Worm (Caenorhabditis elegans) whole organism, L1 larva: ENCODE results near the gene C12D12.1.
A peak's percentile ranks its signal among the peaks of the same experiment; 100 is the strongest.

Source experiments
- C04F5.9 ChIP-seq: sonication (generic microtip); optimal IDR thresholded peaks from 2 replicates; lab custom pipeline; 2016; ENCODE audit warnings: missing genetic modification characterization, missing compliant biosample characterization
- C16A3.4 ChIP-seq: fragments of 150-350 bp; optimal IDR thresholded peaks from 2 replicates; lab custom pipeline; 2014; ENCODE audit warnings: missing biosample characterization, missing genetic modification characterization
- C34B4.2 ChIP-seq: sonication (generic microtip); optimal IDR thresholded peaks from 2 replicates; lab custom pipeline; 2017; ENCODE audit warnings: mild to moderate bottlenecking, missing genetic modification characterization, missing compliant biosample characterization
- aha-1 ChIP-seq: fragments of 150-350 bp; optimal IDR thresholded peaks from 2 replicates; lab custom pipeline; 2014; ENCODE audit warnings: missing biosample characterization, missing genetic modification characterization
- alr-1 ChIP-seq: fragments of 200-800 bp; sonication (Bioruptor generic); optimal IDR thresholded peaks from 2 replicates; lab custom pipeline; 2018; ENCODE audit warnings: borderline replicate concordance, mild to moderate bottlenecking, missing genetic modification characterization, missing compliant biosample characterization
- aly-2 ChIP-seq: fragments of 150-350 bp; optimal IDR thresholded peaks from 2 replicates; lab custom pipeline; 2014; ENCODE audit warnings: missing biosample characterization, missing genetic modification characterization
- ama-1 ChIP-seq: fragments of 150-350 bp; optimal IDR thresholded peaks from 2 replicates; lab custom pipeline; 2014
- blmp-1 ChIP-seq: fragments of 150-350 bp; optimal IDR thresholded peaks from 2 replicates; lab custom pipeline; 2014; ENCODE audit warnings: missing biosample characterization, missing genetic modification characterization
- ceh-8 ChIP-seq: fragments of 200-800 bp; sonication (Bioruptor generic); optimal IDR thresholded peaks from 2 replicates; lab custom pipeline; 2018; ENCODE audit warnings: mild to moderate bottlenecking, missing genetic modification characterization, moderate library complexity, missing compliant biosample characterization
- dsc-1 ChIP-seq: sonication (generic microtip); optimal IDR thresholded peaks from 2 replicates; lab custom pipeline; 2016; ENCODE audit warnings: mild to moderate bottlenecking, missing genetic modification characterization, missing compliant biosample characterization
- efl-1 ChIP-seq, 4 experiments: fragments of 150-350 bp; optimal IDR thresholded peaks in 3 of 4; peaks in 1 of 4; 1 replicate in 1 of 4; 2 replicates in 3 of 4; lab custom pipeline; 2014; ENCODE audit warnings: missing biosample characterization in 2 of 4, missing genetic modification characterization in 2 of 4, missing genetic modification reagents in 2 of 4
- egl-13 ChIP-seq: sonication (generic microtip); optimal IDR thresholded peaks from 2 replicates; lab custom pipeline; 2016; ENCODE audit warnings: missing genotype, missing genetic modification reagents, missing genetic modification characterization, missing compliant biosample characterization
- egl-27 ChIP-seq, 2 experiments: fragments of 150-350 bp in 1 of 2; sonication (generic microtip); optimal IDR thresholded peaks; 3 replicates each; lab custom pipeline; 2017 to 2018; ENCODE audit warnings: missing biosample characterization in 2 of 2, missing genetic modification characterization in 2 of 2, missing genetic modification reagents in 2 of 2
- elt-2 ChIP-seq: sonication (generic microtip); optimal IDR thresholded peaks from 2 replicates; lab custom pipeline; 2016; ENCODE audit warnings: missing genetic modification characterization, mild to moderate bottlenecking, inconsistent platforms, missing compliant biosample characterization, missing genetic modification reagents
- elt-3 ChIP-seq, 6 experiments: fragments of 150-350 bp in 1 of 6; sonication (generic microtip); optimal IDR thresholded peaks; 2 replicates each; lab custom pipeline; 2017 to 2018; ENCODE audit warnings: missing biosample characterization in 6 of 6, missing genetic modification characterization in 6 of 6, inconsistent platforms in 1 of 6
- fkh-10 ChIP-seq: sonication (generic microtip); optimal IDR thresholded peaks from 2 replicates; lab custom pipeline; 2017; ENCODE audit warnings: missing biosample characterization, missing genetic modification reagents, missing genetic modification characterization
- fkh-4 ChIP-seq: sonication (generic microtip); optimal IDR thresholded peaks from 2 replicates; lab custom pipeline; 2016; ENCODE audit warnings: missing compliant biosample characterization, missing genetic modification characterization, borderline replicate concordance
- fkh-8 ChIP-seq: sonication (generic microtip); optimal IDR thresholded peaks from 2 replicates; lab custom pipeline; 2016; ENCODE audit warnings: mild to moderate bottlenecking, missing genetic modification characterization, missing compliant biosample characterization
- hlh-4 ChIP-seq: sonication (generic microtip); optimal IDR thresholded peaks from 2 replicates; lab custom pipeline; 2016; ENCODE audit warnings: mild to moderate bottlenecking, missing genetic modification characterization, missing compliant biosample characterization
- jun-1 ChIP-seq: fragments of 150-350 bp; optimal IDR thresholded peaks from 2 replicates; lab custom pipeline; 2014; ENCODE audit warnings: missing biosample characterization, missing genetic modification reagents, missing genetic modification characterization
- lin-14 ChIP-seq: fragments of 200-800 bp; sonication (Bioruptor generic); optimal IDR thresholded peaks from 2 replicates; lab custom pipeline; 2018; ENCODE audit warnings: mild to moderate bottlenecking, missing genetic modification characterization, moderate library complexity, missing compliant biosample characterization
- lin-35 ChIP-seq, 2 experiments: fragments of 150-350 bp; optimal IDR thresholded peaks; 2 replicates each; lab custom pipeline; 2014; ENCODE audit warnings: missing biosample characterization in 2 of 2, missing genetic modification characterization in 2 of 2, missing genetic modification reagents in 2 of 2
- lin-39 ChIP-seq: fragments of 150-350 bp; optimal IDR thresholded peaks from 2 replicates; lab custom pipeline; 2014; ENCODE audit warnings: missing biosample characterization, missing genetic modification reagents, missing genetic modification characterization
- lsy-2 ChIP-seq, 2 experiments: fragments of 150-350 bp; optimal IDR thresholded peaks; 2 replicates each; lab custom pipeline; 2014; ENCODE audit warnings: missing biosample characterization in 2 of 2, missing genetic modification characterization in 2 of 2
- mdl-1 ChIP-seq, 2 experiments: fragments of 150-350 bp; optimal IDR thresholded peaks; 2 replicates each; lab custom pipeline; 2014 to 2017; ENCODE audit warnings: missing biosample characterization in 2 of 2, missing genetic modification characterization in 2 of 2, inconsistent platforms in 1 of 2
- mep-1 ChIP-seq: fragments of 150-350 bp; optimal IDR thresholded peaks from 2 replicates; lab custom pipeline; 2014; ENCODE audit warnings: missing biosample characterization, missing genetic modification characterization
- nhr-12 ChIP-seq: sonication (generic microtip); optimal IDR thresholded peaks from 2 replicates; lab custom pipeline; 2017; ENCODE audit warnings: missing biosample characterization, missing genetic modification characterization
- nhr-19 ChIP-seq: fragments of 200-800 bp; sonication (Bioruptor generic); conservative IDR thresholded peaks from 2 replicates; pipeline ENCODE4 v1.3.6; 2022; ENCODE audit warnings: missing genetic modification characterization, missing compliant biosample characterization
- nhr-20 ChIP-seq: sonication (generic microtip); optimal IDR thresholded peaks from 2 replicates; lab custom pipeline; 2016; ENCODE audit warnings: mild to moderate bottlenecking, missing genetic modification characterization, missing compliant biosample characterization
- nhr-237 ChIP-seq: fragments of 150-350 bp; optimal IDR thresholded peaks from 2 replicates; lab custom pipeline; 2014; ENCODE audit warnings: missing biosample characterization, missing genetic modification characterization
- nhr-71 ChIP-seq: sonication (generic microtip); optimal IDR thresholded peaks from 2 replicates; lab custom pipeline; 2016; ENCODE audit warnings: mild to moderate bottlenecking, missing genetic modification characterization, moderate library complexity, missing compliant biosample characterization
- nhr-77 ChIP-seq: fragments of 150-350 bp; optimal IDR thresholded peaks from 2 replicates; lab custom pipeline; 2014; ENCODE audit warnings: missing biosample characterization, missing genetic modification characterization
- pag-3 ChIP-seq: sonication (generic microtip); optimal IDR thresholded peaks from 2 replicates; lab custom pipeline; 2017; ENCODE audit warnings: missing genetic modification characterization, mild to moderate bottlenecking, missing compliant biosample characterization, antibody characterized with exemption, borderline replicate concordance; ENCODE audit not compliant: insufficient read depth
- pqm-1 ChIP-seq: sonication (generic microtip); optimal IDR thresholded peaks from 3 replicates; lab custom pipeline; 2017; ENCODE audit warnings: missing biosample characterization, missing genetic modification characterization
- skn-1 ChIP-seq: fragments of 150-350 bp; optimal IDR thresholded peaks from 2 replicates; lab custom pipeline; 2014; ENCODE audit warnings: missing biosample characterization, missing genetic modification characterization
- snpc-4 ChIP-seq: fragments of 150-350 bp; optimal IDR thresholded peaks from 2 replicates; lab custom pipeline; 2014; ENCODE audit warnings: missing biosample characterization, missing genetic modification characterization
- snu-23 ChIP-seq: sonication (generic microtip); optimal IDR thresholded peaks from 2 replicates; lab custom pipeline; 2016; ENCODE audit warnings: missing genetic modification characterization, missing compliant biosample characterization
- sup-37 ChIP-seq: fragments of 200-800 bp; sonication (Bioruptor generic); optimal IDR thresholded peaks from 2 replicates; lab custom pipeline; 2018; ENCODE audit warnings: mild to moderate bottlenecking, missing genetic modification characterization, missing compliant biosample characterization
- unc-130 ChIP-seq: fragments of 150-350 bp; optimal IDR thresholded peaks from 2 replicates; lab custom pipeline; 2017; ENCODE audit warnings: missing biosample characterization, missing genetic modification characterization, inconsistent platforms
- unc-30 ChIP-seq: sonication (generic microtip); optimal IDR thresholded peaks from 2 replicates; lab custom pipeline; 2017; ENCODE audit warnings: missing biosample characterization, missing genetic modification characterization
- vab-15 ChIP-seq: sonication (generic microtip); optimal IDR thresholded peaks from 2 replicates; lab custom pipeline; 2017; ENCODE audit warnings: missing genotype, mild to moderate bottlenecking, missing genetic modification characterization, missing compliant biosample characterization
- xbp-1 ChIP-seq: sonication (generic microtip); optimal IDR thresholded peaks from 2 replicates; lab custom pipeline; 2016; ENCODE audit warnings: missing genetic modification characterization, missing compliant biosample characterization
- zag-1 ChIP-seq: fragments of 150-350 bp; optimal IDR thresholded peaks from 2 replicates; lab custom pipeline; 2014; ENCODE audit warnings: missing biosample characterization, missing genetic modification characterization
- zip-4 ChIP-seq: fragments of 200-800 bp; sonication (Bioruptor generic); optimal IDR thresholded peaks from 2 replicates; lab custom pipeline; 2018; ENCODE audit warnings: mild to moderate bottlenecking, missing genetic modification characterization, moderate library complexity, missing compliant biosample characterization

Gene C12D12.1

DNA sequence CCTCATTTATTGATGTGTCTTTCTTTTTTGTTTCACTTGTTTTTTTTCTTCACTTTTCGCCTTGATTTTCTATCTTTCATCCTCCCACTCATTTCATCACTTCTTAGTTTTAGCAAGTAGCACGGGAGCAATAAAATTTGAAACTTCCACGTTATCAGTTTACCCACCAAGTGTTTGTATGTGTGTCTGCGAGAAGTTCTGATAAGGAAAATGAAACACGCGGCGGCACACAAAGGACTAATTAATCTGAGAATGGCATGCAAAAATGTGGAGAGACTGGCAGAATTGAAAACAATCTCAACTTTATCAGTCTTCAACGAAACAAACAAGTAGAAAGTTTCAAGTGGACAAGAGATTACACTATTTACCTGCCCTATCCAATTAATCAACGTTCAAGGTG lies 35.2 kb downstream of the C12D12.1 start:
- TF ChIP-seq lin-39 (tag; lab: Kevin White, UChicago) (no peak), fkh-4 (tag; lab: Kevin White, UChicago) (no peak), pqm-1 (tag; lab: Kevin White, UChicago) (peak; percentile 88), hlh-4 (tag; lab: Kevin White, UChicago) (no peak), efl-1 (optimal IDR thresholded peaks at IDR 0.05; lab: Kevin White, UChicago) (no peak), efl-1 (GFP tag; optimal IDR thresholded peaks at IDR 0.05 in 1 of 2; lab: Kevin White, UChicago) (peak in 1 of 2 experiments; percentile 11), zip-4 (no peak), elt-3 (tag; optimal IDR thresholded peaks at IDR 0.05; lab: Kevin White, UChicago) (peak in 2 of 6 experiments; percentile 45 to 58), lin-35 (GFP tag; optimal IDR thresholded peaks at IDR 0.05; lab: Kevin White, UChicago) (peak in 1 of 2 experiments; percentile 58), unc-30 (tag; lab: Kevin White, UChicago) (no peak), lin-14 (peak; percentile 76), elt-2 (tag; lab: Kevin White, UChicago) (peak; percentile 95), lsy-2 (tag; optimal IDR thresholded peaks at IDR 0.05; lab: Kevin White, UChicago) (peak in 1 of 2 experiments; percentile 13), skn-1 (tag; lab: Kevin White, UChicago) (no peak), C34B4.2 (tag; lab: Kevin White, UChicago) (no peak), ceh-8 (GFP tag; lab: Kevin White, UChicago) (no peak), blmp-1 (tag; lab: Kevin White, UChicago) (peak; percentile 9), nhr-71 (peak; percentile 47), mdl-1 (tag; optimal IDR thresholded peaks at IDR 0.05; lab: Kevin White, UChicago) (peak in 1 of 2 experiments; percentile 58), nhr-19 (GFP tag; lab: Robert Waterston, UW) (peak; percentile 23; the same call in 1 of the 2 replicates), pag-3 (tag; lab: Kevin White, UChicago) (peak; percentile 84), nhr-20 (tag; lab: Kevin White, UChicago) (peak; percentile 38), xbp-1 (tag; lab: Kevin White, UChicago) (no peak), jun-1 (peak; percentile 44)
- TF ChIP-seq, all 84 proteins: peak for 14

- TF ChIP-seq egl-13 (no peak), dsc-1 (tag; lab: Kevin White, UChicago) (peak; percentile 22), fkh-10 (GFP tag; lab: Kevin White, UChicago) (peak; percentile 55), snu-23 (no peak), vab-15 (no peak), lin-14 (peak; percentile 75), nhr-77 (tag; lab: Kevin White, UChicago) (no peak), mep-1 (tag; lab: Kevin White, UChicago) (no peak), nhr-20 (tag; lab: Kevin White, UChicago) (no peak), alr-1 (tag; lab: Kevin White, UChicago) (no peak)
Measured at ce11 chrX:3535505-3535904, 36.5 kb downstream of the C12D12.1 start.

DNA sequence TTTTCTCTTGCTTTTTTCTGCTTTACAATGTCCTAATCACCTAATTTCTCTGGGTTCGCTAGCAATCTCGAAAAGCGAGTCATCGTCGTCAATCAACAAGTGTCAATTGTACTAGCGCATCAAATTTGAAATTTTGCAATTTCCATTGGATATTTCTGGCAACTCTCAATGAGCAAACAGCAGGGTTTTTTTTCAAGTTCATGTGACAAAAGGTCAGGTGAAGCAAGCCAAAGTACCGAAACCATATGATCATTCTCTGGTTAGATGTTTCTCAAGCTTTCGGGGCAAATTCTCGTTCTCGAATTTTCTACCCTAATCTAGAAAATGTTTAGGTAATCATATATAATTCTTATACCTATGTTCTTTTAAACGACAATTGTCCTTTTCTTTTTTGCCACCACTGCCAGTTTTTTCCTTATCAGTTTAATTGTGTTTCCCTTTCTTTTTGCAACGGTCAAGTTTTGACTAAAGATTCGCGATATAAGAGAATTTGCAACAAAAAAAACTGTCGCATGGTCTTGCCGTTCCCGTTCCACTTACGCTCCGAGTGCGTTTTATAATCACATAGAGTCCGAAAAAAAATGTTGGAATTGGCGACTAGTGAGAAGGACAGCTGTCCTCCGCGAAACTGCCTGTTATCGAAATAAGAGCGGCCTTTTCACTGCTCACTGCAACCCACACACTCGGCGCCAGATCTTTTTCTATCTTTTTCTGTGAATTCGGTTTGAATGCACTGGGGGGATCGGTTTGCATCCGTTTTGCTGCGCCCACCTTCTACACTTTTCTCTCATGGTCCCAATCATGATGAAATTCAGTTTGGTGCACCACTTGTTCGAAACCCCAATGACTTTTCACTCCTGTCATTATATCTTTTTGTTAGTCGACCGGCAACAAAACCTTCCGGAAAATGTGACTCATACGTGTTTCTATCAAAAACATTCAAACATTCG lies 37.5 kb downstream of the C12D12.1 start:
- TF ChIP-seq zag-1 (tag; lab: Kevin White, UChicago) (no peak), nhr-20 (tag; lab: Kevin White, UChicago) (peak; percentile 12), aha-1 (tag; lab: Kevin White, UChicago) (no peak), lin-14 (peak; percentile 75), aly-2 (tag; lab: Kevin White, UChicago) (no peak), blmp-1 (tag; lab: Kevin White, UChicago) (peak; percentile 46), C16A3.4 (no peak), nhr-12 (no peak), fkh-8 (no peak), zip-4 (no peak), nhr-19 (GFP tag; lab: Robert Waterston, UW) (peak; percentile 46; the same call in 1 of the 2 replicates), snpc-4 (no peak), snu-23 (peak; percentile 32), mdl-1 (tag; optimal IDR thresholded peaks at IDR 0.05; lab: Kevin White, UChicago) (peak in 1 of 2 experiments; percentile 19), C04F5.9 (tag; lab: Kevin White, UChicago) (no peak), unc-130 (tag; lab: Kevin White, UChicago) (peak; percentile 10), dsc-1 (tag; lab: Kevin White, UChicago) (peak; percentile 15), efl-1 (optimal IDR thresholded peaks at IDR 0.05; lab: Kevin White, UChicago) (no peak), efl-1 (GFP tag; optimal IDR thresholded peaks at IDR 0.05 in 1 of 2; lab: Kevin White, UChicago) (peak in 1 of 2 experiments; percentile 91), lsy-2 (tag; optimal IDR thresholded peaks at IDR 0.05; lab: Kevin White, UChicago) (peak in 1 of 2 experiments; percentile 43), ama-1 (lab: Kevin White, UChicago) (no peak), egl-27 (tag; optimal IDR thresholded peaks at IDR 0.05; lab: Kevin White, UChicago) (no peak), nhr-237 (no peak), mep-1 (tag; lab: Kevin White, UChicago) (no peak), sup-37 (GFP tag; lab: Kevin White, UChicago) (no peak), pag-3 (tag; lab: Kevin White, UChicago) (no peak)
